Worm (Caenorhabditis elegans): ENCODE data around the gene nhr-148.
"Not testable (repeated sequence)": the region's sequence is repeated elsewhere in the genome, so short reads cannot be mapped to it uniquely, and the experiment has no call there.

nhr-148 gene

ce11 chrV:7304506-7304905 lies 37.5 kb upstream of the nhr-148 start, which contains the start of gene F07G11.2:
Gene F07G11.2 (plus strand): TSS chrV:7304806.
- TF ChIP-seq ceh-62 (tag; optimal IDR thresholded peaks at IDR 0.05); ceh-44 (GFP tag; IDR thresholded peaks at IDR 0.05); nhr-102 (tag; optimal IDR thresholded peaks at IDR 0.05): not testable (repeated sequence)

- TF ChIP-seq nhr-111 (GFP tag; optimal IDR thresholded peaks at IDR 0.05): no peak
- TF ChIP-seq ZK337.2 (GFP tag; IDR thresholded peaks at IDR 0.05): no peak
- no peak for TF ChIP-seq ama-1 (optimal IDR thresholded peaks at IDR 0.05)
- no peak for TF ChIP-seq fos-1 (tag; optimal IDR thresholded peaks at IDR 0.05)
- TF ChIP-seq nhr-41 (GFP tag; IDR thresholded peaks at IDR 0.05): no peak
- TF ChIP-seq fkh-10 (GFP tag; optimal IDR thresholded peaks at IDR 0.05): no peak
- no peak for TF ChIP-seq pha-4 (GFP tag; IDR thresholded peaks at IDR 0.05)
- no peak for TF ChIP-seq pha-4 (tag; optimal IDR thresholded peaks at IDR 0.05)
- no peak for TF ChIP-seq vab-7 (GFP tag; IDR thresholded peaks at IDR 0.05)
- TF ChIP-seq daf-16 (GFP tag; optimal IDR thresholded peaks at IDR 0.05): no peak
- TF ChIP-seq daf-16 (tag; optimal IDR thresholded peaks at IDR 0.05): no peak
- TF ChIP-seq lin-38 (GFP tag; IDR thresholded peaks at IDR 0.05): no peak
- TF ChIP-seq nhr-48 (tag; optimal IDR thresholded peaks at IDR 0.05): no peak
- no peak for TF ChIP-seq madf-5 (GFP tag; IDR thresholded peaks at IDR 0.05)
- no peak for TF ChIP-seq pqm-1 (tag; optimal IDR thresholded peaks at IDR 0.05)
- TF ChIP-seq F44E2.7 (GFP tag; IDR thresholded peaks at IDR 0.05): no peak
- no peak for TF ChIP-seq madf-9 (GFP tag; conservative IDR thresholded peaks at IDR 0.05)
These were observed 34.9 kb upstream of the nhr-148 start, which contains the start of gene F07G11.1 for ce11 chrV:7307089-7307488. Gene F07G11.1 (plus strand): TSS chrV:7307389.

- TF ChIP-seq dmd-8 (GFP tag; IDR thresholded peaks at IDR 0.05) (no peak), snpc-4 (tag; optimal IDR thresholded peaks at IDR 0.05) (no peak), ceh-82 (tag; optimal IDR thresholded peaks at IDR 0.05) (no peak), ceh-44 (GFP tag; IDR thresholded peaks at IDR 0.05) (no peak), fos-1 (tag; optimal IDR thresholded peaks at IDR 0.05) (no peak), F26F4.8 (GFP tag; conservative IDR thresholded peaks at IDR 0.05) (no peak), aha-1 (tag) (no peak)
These were observed 28.7 kb upstream of the nhr-148 start, which contains the start of gene srx-6 for ce11 chrV:7313233-7313632. Gene srx-6 (minus strand): TSS chrV:7313333.

- TF ChIP-seq snpc-1.2 (GFP tag; IDR thresholded peaks at IDR 0.05): no peak
- TF ChIP-seq madf-9 (GFP tag; conservative IDR thresholded peaks at IDR 0.05): no peak
- no peak for TF ChIP-seq lin-15B (tag; optimal IDR thresholded peaks at IDR 0.05)
- TF ChIP-seq tag-97 (GFP tag; IDR thresholded peaks at IDR 0.05): no peak
- no peak for TF ChIP-seq snpc-4 (tag; optimal IDR thresholded peaks at IDR 0.05)
- no peak for TF ChIP-seq ceh-28 (tag; optimal IDR thresholded peaks at IDR 0.05)
- TF ChIP-seq zip-2 (tag; optimal IDR thresholded peaks at IDR 0.05): no peak
- no peak for TF ChIP-seq attf-4 (tag; optimal IDR thresholded peaks at IDR 0.05)
- TF ChIP-seq egl-27 (tag; optimal IDR thresholded peaks at IDR 0.05): no peak
- no peak for TF ChIP-seq dve-1 (tag; optimal IDR thresholded peaks at IDR 0.05; ENCODE audit: insufficient read depth)
- TF ChIP-seq zfp-2 (tag; optimal IDR thresholded peaks at IDR 0.05): no peak
- no peak for TF ChIP-seq fkh-10 (GFP tag; optimal IDR thresholded peaks at IDR 0.05)
- no peak for TF ChIP-seq duxl-1 (tag; optimal IDR thresholded peaks at IDR 0.05; ENCODE audit: poor library complexity)
- no peak for TF ChIP-seq ztf-11 (tag; optimal IDR thresholded peaks at IDR 0.05)
- no peak for TF ChIP-seq php-3 (GFP tag; IDR thresholded peaks at IDR 0.05)
These were observed 21.0 kb upstream of the nhr-148 start, which contains the start of gene lmd-4 for ce11 chrV:7320909-7321308. Gene lmd-4 (minus strand): TSS chrV:7321009.
